Worm (Caenorhabditis elegans) whole organism, L4 larva: ENCODE results near the gene pyc-1.
A peak's percentile ranks its signal among the peaks of the same experiment; 100 is the strongest.

Experiments
- D1046.2 ChIP-seq: fragments of 200-800 bp; sonication (Bioruptor generic); IDR thresholded peaks from 2 replicates; pipeline ENCODE4 v1.3.6; 2022; ENCODE audit warnings: missing genetic modification characterization, missing compliant biosample characterization
- F10B5.3 ChIP-seq: sonication (generic microtip); optimal IDR thresholded peaks from 2 replicates; lab custom pipeline; 2016; ENCODE audit warnings: mild to moderate bottlenecking, missing genetic modification characterization, missing compliant biosample characterization
- F37D6.2 ChIP-seq: sonication (generic microtip); optimal IDR thresholded peaks from 2 replicates; lab custom pipeline; 2016; ENCODE audit warnings: mild to moderate bottlenecking, missing genetic modification characterization, missing compliant biosample characterization
- R02D3.7 ChIP-seq: fragments of 150-350 bp; sonication (generic microtip); optimal IDR thresholded peaks from 3 replicates; lab custom pipeline; 2014; ENCODE audit warnings: missing biosample characterization, missing genetic modification characterization
- T20F7.1 ChIP-seq: fragments of 200-800 bp; sonication (Bioruptor generic); optimal IDR thresholded peaks from 2 replicates; lab custom pipeline; 2018; ENCODE audit warnings: mild to moderate bottlenecking, missing genetic modification characterization, missing compliant biosample characterization
- Y5F2A.4 ChIP-seq: fragments of 200-800 bp; sonication (Bioruptor generic); optimal IDR thresholded peaks from 2 replicates; lab custom pipeline; 2018; ENCODE audit warnings: mild to moderate bottlenecking, missing genetic modification characterization, missing compliant biosample characterization
- aha-1 ChIP-seq: fragments of 150-350 bp; peaks from one replicate; lab custom pipeline; 2014; ENCODE audit warnings: missing biosample characterization, missing genetic modification characterization
- ceh-44 ChIP-seq: fragments of 200-800 bp; sonication (Bioruptor generic); IDR thresholded peaks from 2 replicates; pipeline ENCODE4 v1.3.6; 2022; ENCODE audit warnings: missing genetic modification reagents, missing genetic modification characterization, missing compliant biosample characterization
- ceh-82 ChIP-seq: sonication (generic microtip); optimal IDR thresholded peaks from 2 replicates; lab custom pipeline; 2017; ENCODE audit warnings: missing biosample characterization, missing genetic modification characterization
- ces-1 ChIP-seq: fragments of 150-350 bp; sonication (generic microtip); optimal IDR thresholded peaks from 4 replicates; lab custom pipeline; 2014; ENCODE audit warnings: missing biosample characterization, missing genetic modification reagents, missing genetic modification characterization
- daf-16 ChIP-seq, 3 experiments: sonication (generic microtip); optimal IDR thresholded peaks; 2 replicates each; lab custom pipeline; 2016 to 2017; ENCODE audit warnings: missing genetic modification characterization in 3 of 3, missing genetic modification reagents in 3 of 3, mild to moderate bottlenecking in 2 of 3, missing compliant biosample characterization in 2 of 3, missing biosample characterization in 1 of 3, moderate library complexity in 1 of 3
- dmd-6 ChIP-seq: fragments of 200-800 bp; sonication (Bioruptor generic); IDR thresholded peaks from 2 replicates; pipeline ENCODE4 v1.3.6; 2022; ENCODE audit warnings: missing genetic modification reagents, missing genetic modification characterization, missing compliant biosample characterization
- dve-1 ChIP-seq: sonication (generic microtip); optimal IDR thresholded peaks from 2 replicates; lab custom pipeline; 2017; ENCODE audit warnings: antibody characterized with exemption, mild to moderate bottlenecking, missing genetic modification characterization, missing compliant biosample characterization; ENCODE audit not compliant: insufficient read depth
- gei-8 ChIP-seq: fragments of 200-800 bp; sonication (Bioruptor generic); optimal IDR thresholded peaks from 2 replicates; lab custom pipeline; 2018; ENCODE audit warnings: mild to moderate bottlenecking, missing genetic modification characterization, missing compliant biosample characterization
- hif-1 ChIP-seq, 2 experiments: sonication (generic microtip); optimal IDR thresholded peaks; 2 replicates each; lab custom pipeline; 2016 to 2017; ENCODE audit warnings: missing compliant biosample characterization in 2 of 2, missing genetic modification characterization in 2 of 2, missing genetic modification reagents in 2 of 2, missing genotype in 2 of 2, mild to moderate bottlenecking in 1 of 2
- jun-1 ChIP-seq: fragments of 150-350 bp; optimal IDR thresholded peaks from 2 replicates; lab custom pipeline; 2014; ENCODE audit warnings: missing biosample characterization, missing genetic modification reagents, missing genetic modification characterization
- lin-1 ChIP-seq: fragments of 200-800 bp; sonication (Bioruptor generic); IDR thresholded peaks from 2 replicates; pipeline ENCODE4 v1.3.6; 2022; ENCODE audit warnings: missing genetic modification reagents, missing genetic modification characterization, missing compliant biosample characterization
- lir-3 ChIP-seq: sonication (generic microtip); optimal IDR thresholded peaks from 2 replicates; lab custom pipeline; 2016; ENCODE audit warnings: mild to moderate bottlenecking, missing genetic modification characterization, missing compliant biosample characterization
- lsy-2 ChIP-seq, 2 experiments: fragments of 150-350 bp in 1 of 2; sonication (generic microtip) in 1 of 2; optimal IDR thresholded peaks; 2 replicates each; lab custom pipeline; 2014 to 2017; ENCODE audit warnings: missing biosample characterization in 2 of 2, missing genetic modification characterization in 2 of 2
- mep-1 ChIP-seq: fragments of 150-350 bp; sonication (generic microtip); optimal IDR thresholded peaks from 3 replicates; lab custom pipeline; 2014; ENCODE audit warnings: missing biosample characterization, missing genetic modification characterization
- mxl-3 ChIP-seq: fragments of 200-800 bp; sonication (Bioruptor generic); optimal IDR thresholded peaks from 2 replicates; lab custom pipeline; 2018; ENCODE audit warnings: mild to moderate bottlenecking, missing genetic modification characterization, missing compliant biosample characterization
- nhr-10 ChIP-seq: fragments of 150-350 bp; optimal IDR thresholded peaks from 2 replicates; lab custom pipeline; 2014; ENCODE audit warnings: missing biosample characterization, missing genetic modification characterization
- nhr-111 ChIP-seq: fragments of 200-800 bp; sonication (Bioruptor generic); optimal IDR thresholded peaks from 2 replicates; lab custom pipeline; 2018; ENCODE audit warnings: mild to moderate bottlenecking, missing genetic modification characterization, missing compliant biosample characterization
- nhr-48 ChIP-seq: sonication (generic microtip); optimal IDR thresholded peaks from 2 replicates; lab custom pipeline; 2016; ENCODE audit warnings: mild to moderate bottlenecking, missing genetic modification characterization, missing compliant biosample characterization
- nhr-76 ChIP-seq: fragments of 150-350 bp; optimal IDR thresholded peaks from 2 replicates; lab custom pipeline; 2014; ENCODE audit warnings: missing biosample characterization, missing genetic modification characterization
- nhr-77 ChIP-seq: fragments of 150-350 bp; optimal IDR thresholded peaks from 2 replicates; lab custom pipeline; 2014; ENCODE audit warnings: missing biosample characterization, missing genetic modification characterization
- pha-4 ChIP-seq, 2 experiments: fragments of 150-350 bp in 1 of 2; fragments of 200-800 bp in 1 of 2; sonication (Bioruptor generic) in 1 of 2; IDR thresholded peaks in 1 of 2; optimal IDR thresholded peaks in 1 of 2; 2 replicates each; pipeline versions ENCODE4 v1.3.6 to Lab custom; 2014 to 2022; ENCODE audit warnings: missing genetic modification characterization in 2 of 2, missing genetic modification reagents in 2 of 2, missing biosample characterization in 1 of 2, missing compliant biosample characterization in 1 of 2
- pqm-1 ChIP-seq: sonication (generic microtip); optimal IDR thresholded peaks from 2 replicates; lab custom pipeline; 2017; ENCODE audit warnings: missing biosample characterization, missing genetic modification characterization
- rbr-2 ChIP-seq: sonication (generic microtip); optimal IDR thresholded peaks from 2 replicates; lab custom pipeline; 2016; ENCODE audit warnings: missing genotype, missing genetic modification characterization, missing compliant biosample characterization
- saeg-2 ChIP-seq: fragments of 200-800 bp; sonication (Bioruptor generic); IDR thresholded peaks from 2 replicates; pipeline ENCODE4 v1.3.6; 2022; ENCODE audit warnings: missing genetic modification reagents, missing genetic modification characterization, missing compliant biosample characterization
- skn-1 ChIP-seq: fragments of 150-350 bp; optimal IDR thresholded peaks from 2 replicates; lab custom pipeline; 2014; ENCODE audit warnings: missing biosample characterization, missing genetic modification characterization
- spr-3 ChIP-seq: fragments of 200-800 bp; sonication (Bioruptor generic); optimal IDR thresholded peaks from 2 replicates; lab custom pipeline; 2018; ENCODE audit warnings: mild to moderate bottlenecking, missing genetic modification characterization, missing compliant biosample characterization
- unc-62 ChIP-seq, 3 experiments: fragments of 150-350 bp in 1 of 3; sonication (generic microtip); optimal IDR thresholded peaks in 2 of 3; peaks in 1 of 3; 1 replicate in 1 of 3; 2 replicates in 2 of 3; lab custom pipeline; 2014 to 2017; ENCODE audit warnings: missing biosample characterization in 3 of 3, missing genetic modification characterization in 3 of 3, missing genetic modification reagents in 3 of 3, missing genotype in 1 of 3
- ztf-11 ChIP-seq: fragments of 150-350 bp; optimal IDR thresholded peaks from 2 replicates; lab custom pipeline; 2014; ENCODE audit warnings: missing biosample characterization, missing genetic modification characterization

The pyc-1 gene

ce11 chrV:11822461-11822939 lies at the start of gene pyc-1 (continued):
- TF ChIP-seq lir-3, result no peak
- peak; percentile 74 to 95 for TF ChIP-seq hif-1 (tag; optimal IDR thresholded peaks at IDR 0.05; lab: Kevin White, UChicago)

- TF ChIP-seq lin-1 (GFP tag; lab: Robert Waterston, UW) (no peak), Y5F2A.4 (GFP tag; lab: Kevin White, UChicago) (no peak), nhr-76 (tag; lab: Kevin White, UChicago) (no peak), nhr-10 (tag; lab: Kevin White, UChicago) (no peak), nhr-111 (no peak), jun-1 (tag; lab: Kevin White, UChicago) (no peak), rbr-2 (tag; lab: Kevin White, UChicago) (no peak)
Measured at ce11 chrV:11868142-11868541, 45.8 kb upstream of the pyc-1 start, which contains the start of gene R13H4.7. TSS of gene R13H4.7 (minus strand) at chrV:11868242.

ce11 chrV:11862817-11863216 lies 40.5 kb upstream of the pyc-1 start, which contains the start of gene R13H4.6:
TSS of gene R13H4.6 (plus strand) at chrV:11863117.
- TF ChIP-seq mxl-3 (no peak), daf-16 (GFP tag; optimal IDR thresholded peaks at IDR 0.05; lab: Kevin White, UChicago) (no peak), daf-16 (tag; optimal IDR thresholded peaks at IDR 0.05; lab: Kevin White, UChicago) (peak; percentile 89)

ce11 chrV:11861880-11862544 lies 39.7 kb upstream of the pyc-1 start:
- no peak for TF ChIP-seq ceh-44 (GFP tag; lab: Robert Waterston, UW)
- TF ChIP-seq nhr-77 (tag; lab: Kevin White, UChicago), result peak; percentile 23
- no peak for TF ChIP-seq ces-1 (GFP tag; lab: Kevin White, UChicago)
- peak in 1 of 2 experiments; percentile 17 for TF ChIP-seq lsy-2 (tag; optimal IDR thresholded peaks at IDR 0.05; lab: Kevin White, UChicago)
- TF ChIP-seq skn-1 (tag; lab: Kevin White, UChicago), result no peak
- no peak for TF ChIP-seq unc-62 (GFP tag; optimal IDR thresholded peaks at IDR 0.05 in 1 of 2; lab: Kevin White, UChicago)
- no peak for TF ChIP-seq unc-62 (tag; optimal IDR thresholded peaks at IDR 0.05; lab: Kevin White, UChicago)
- TF ChIP-seq R02D3.7 (tag; lab: Kevin White, UChicago), result no peak
- TF ChIP-seq aha-1, result peak; percentile 93
- TF ChIP-seq T20F7.1 (GFP tag; lab: Kevin White, UChicago), result peak; percentile 16
- TF ChIP-seq lin-1 (GFP tag; lab: Robert Waterston, UW), result no peak
- TF ChIP-seq nhr-76 (tag; lab: Kevin White, UChicago), result no peak
- TF ChIP-seq ztf-11 (tag; lab: Kevin White, UChicago), result no peak
- no peak for TF ChIP-seq F10B5.3 (tag; lab: Kevin White, UChicago)
- no peak for TF ChIP-seq jun-1 (tag; lab: Kevin White, UChicago)
- no peak for TF ChIP-seq saeg-2 (GFP tag; lab: Robert Waterston, UW)
- no peak for TF ChIP-seq rbr-2 (tag; lab: Kevin White, UChicago)
- TF ChIP-seq daf-16 (GFP tag; optimal IDR thresholded peaks at IDR 0.05; lab: Kevin White, UChicago), result no peak
- TF ChIP-seq daf-16 (tag; optimal IDR thresholded peaks at IDR 0.05; lab: Kevin White, UChicago), result peak; percentile 77
- TF ChIP-seq nhr-48 (tag; lab: Kevin White, UChicago), result no peak
- no peak for TF ChIP-seq pha-4 (GFP tag; IDR thresholded peaks at IDR 0.05; lab: Robert Waterston, UW)
- TF ChIP-seq pha-4 (tag; optimal IDR thresholded peaks at IDR 0.05; lab: Kevin White, UChicago), result no peak
- TF ChIP-seq dmd-6 (GFP tag; lab: Robert Waterston, UW), result peak; percentile 53
- TF ChIP-seq D1046.2 (GFP tag; lab: Robert Waterston, UW), result no peak
- no peak for TF ChIP-seq gei-8 (GFP tag; lab: Kevin White, UChicago)
- no peak for TF ChIP-seq ceh-82 (tag; lab: Kevin White, UChicago)
- no peak for TF ChIP-seq nhr-10 (tag; lab: Kevin White, UChicago)
- no peak for TF ChIP-seq F37D6.2 (tag; lab: Kevin White, UChicago)
- no peak for TF ChIP-seq spr-3 (GFP tag; lab: Kevin White, UChicago)
- peak; percentile 49 for TF ChIP-seq dve-1 (tag; lab: Kevin White, UChicago)
- no peak for TF ChIP-seq Y5F2A.4 (GFP tag; lab: Kevin White, UChicago)
- TF ChIP-seq mep-1 (tag; lab: Kevin White, UChicago), result peak; percentile 29
- no peak for TF ChIP-seq mxl-3
- TF ChIP-seq lir-3, result no peak
- peak; percentile 23 for TF ChIP-seq pqm-1 (tag; lab: Kevin White, UChicago)
